Worm (Caenorhabditis elegans) whole organism, young adult: Measurements from ENCODE around the gene sftb-1.

Experiments used
- Y67H2A.10 ChIP-seq: fragments of 200-800 bp; sonication (Bioruptor generic); conservative IDR thresholded peaks from 2 replicates; pipeline ENCODE4 v1.3.6; 2022; ENCODE audit warnings: missing genetic modification reagents, missing genetic modification characterization, missing compliant biosample characterization
- egl-44 ChIP-seq: fragments of 200-800 bp; sonication (Bioruptor generic); IDR thresholded peaks from 2 replicates; pipeline ENCODE4 v1.3.6; 2022; ENCODE audit warnings: missing genetic modification reagents, missing genetic modification characterization, missing compliant biosample characterization
- madf-10 ChIP-seq: sonication (generic microtip); optimal IDR thresholded peaks from 2 replicates; lab custom pipeline; 2016; ENCODE audit warnings: mild to moderate bottlenecking, missing genetic modification characterization, missing compliant biosample characterization
- sea-2 ChIP-seq: fragments of 200-800 bp; sonication (Bioruptor generic); IDR thresholded peaks from 2 replicates; pipeline ENCODE4 v1.3.6; 2022; ENCODE audit warnings: missing genetic modification characterization, missing compliant biosample characterization

ce11 chrIII:4240126-4240525, 28.9 kb downstream of the sftb-1 start:
- TF ChIP-seq madf-10: no peak
- TF ChIP-seq egl-44 (GFP tag; lab: Robert Waterston, UW): no peak
- TF ChIP-seq Y67H2A.10 (GFP tag; lab: Robert Waterston, UW): no peak
- no peak for TF ChIP-seq sea-2 (GFP tag; lab: Robert Waterston, UW)
